Fruit fly (Drosophila melanogaster): ENCODE results near the gene tko.

- no peak for TF ChIP-seq CTCF (optimal IDR thresholded peaks at IDR 0.05)
- TF ChIP-seq CG8478 (optimal IDR thresholded peaks at IDR 0.05), result no peak
Observed at dm6 chrX:2394516-2394915, 49.3 kb downstream of the tko start.

All from S2 (cell line).